Fruit fly (Drosophila melanogaster) whole organism, prepupa: ENCODE measurements around the gene Sec23.

Experiments used
- Blimp-1 ChIP-seq: fragments of 200-800 bp; sonication (Bioruptor generic); optimal IDR thresholded peaks from 3 replicates; lab custom pipeline; 2017; ENCODE audit warnings: missing biosample characterization, missing genetic modification characterization, mild to moderate bottlenecking, moderate library complexity, missing genetic modification reagents
- CG10669 ChIP-seq: fragments of 200-800 bp; sonication (Bioruptor generic); optimal IDR thresholded peaks from 3 replicates; lab custom pipeline; 2018; ENCODE audit warnings: missing biosample characterization, mild to moderate bottlenecking, missing genetic modification characterization, moderate library complexity
- CG11294 ChIP-seq: fragments of 200-800 bp; sonication (Bioruptor generic); IDR thresholded peaks from 2 replicates; pipeline ENCODE4 v1.3.6; 2022; ENCODE audit warnings: missing biosample characterization, missing genetic modification characterization
- CG11762 ChIP-seq: fragments of 200-800 bp; sonication (Bioruptor generic); optimal IDR thresholded peaks from 3 replicates; lab custom pipeline; 2016; ENCODE audit warnings: missing biosample characterization, missing genetic modification characterization; ENCODE audit not compliant: insufficient read depth
- CG11902 ChIP-seq: fragments of 200-800 bp; sonication (Bioruptor generic); optimal IDR thresholded peaks from 3 replicates; lab custom pipeline; 2016; ENCODE audit warnings: missing biosample characterization, missing genetic modification characterization
- CG15336 ChIP-seq: fragments of 200-800 bp; sonication (Bioruptor generic); IDR thresholded peaks from 2 replicates; pipeline ENCODE4 v1.3.6; 2022; ENCODE audit warnings: missing biosample characterization, missing genetic modification characterization
- CG16779 ChIP-seq: fragments of 200-800 bp; sonication (Bioruptor generic); optimal IDR thresholded peaks from 3 replicates; lab custom pipeline; 2017; ENCODE audit warnings: missing biosample characterization, mild to moderate bottlenecking, missing genetic modification characterization
- CG3032 ChIP-seq: fragments of 200-800 bp; optimal IDR thresholded peaks from 2 replicates; lab custom pipeline; 2019; ENCODE audit warnings: missing biosample characterization, mild to moderate bottlenecking, missing genetic modification characterization, moderate library complexity
- CG31627 ChIP-seq: fragments of 200-800 bp; sonication (Bioruptor generic); optimal IDR thresholded peaks from 3 replicates; lab custom pipeline; 2016; ENCODE audit warnings: missing biosample characterization, missing genetic modification characterization
- CG32006 ChIP-seq: fragments of 200-800 bp; sonication (Bioruptor generic); optimal IDR thresholded peaks from 3 replicates; lab custom pipeline; 2017; ENCODE audit warnings: missing biosample characterization, mild to moderate bottlenecking, missing genetic modification characterization
- CG34406 ChIP-seq: fragments of 200-800 bp; sonication (Bioruptor generic); optimal IDR thresholded peaks from 3 replicates; lab custom pipeline; 2016; ENCODE audit warnings: missing biosample characterization, missing genetic modification characterization
- CG3919 ChIP-seq: fragments of 200-800 bp; sonication (Bioruptor generic); optimal IDR thresholded peaks from 3 replicates; lab custom pipeline; 2016; ENCODE audit warnings: missing biosample characterization, missing genetic modification characterization
- CG4318 ChIP-seq: fragments of 200-800 bp; sonication (Bioruptor generic); optimal IDR thresholded peaks from 3 replicates; lab custom pipeline; 2017; ENCODE audit warnings: missing biosample characterization, mild to moderate bottlenecking, missing genetic modification characterization
- CG6163 ChIP-seq: fragments of 200-800 bp; sonication (Bioruptor generic); IDR thresholded peaks from 3 replicates; pipeline ENCODE4 v1.3.6; 2022; ENCODE audit warnings: missing biosample characterization, missing genetic modification characterization
- CG6276 ChIP-seq: fragments of 200-800 bp; sonication (Bioruptor generic); optimal IDR thresholded peaks from 2 replicates; lab custom pipeline; 2017; ENCODE audit warnings: missing biosample characterization, mild to moderate bottlenecking, missing genetic modification characterization
- CG6792 ChIP-seq: fragments of 200-800 bp; sonication (Bioruptor generic); optimal IDR thresholded peaks from 3 replicates; lab custom pipeline; 2016; ENCODE audit warnings: missing biosample characterization, missing genetic modification characterization
- CG6854 ChIP-seq: fragments of 200-800 bp; sonication (Bioruptor generic); optimal IDR thresholded peaks from 2 replicates; lab custom pipeline; 2017; ENCODE audit warnings: missing biosample characterization, mild to moderate bottlenecking, missing genetic modification characterization
- CG7368 ChIP-seq: fragments of 200-800 bp; sonication (Bioruptor generic); optimal IDR thresholded peaks from 3 replicates; lab custom pipeline; 2016; ENCODE audit warnings: missing biosample characterization, missing genetic modification characterization
- CG8119 ChIP-seq: fragments of 200-800 bp; sonication (Bioruptor generic); IDR thresholded peaks from 3 replicates; pipeline ENCODE4 v1.3.6; 2022; ENCODE audit warnings: missing biosample characterization, missing genetic modification characterization
- CG8319 ChIP-seq: fragments of 200-800 bp; sonication (Bioruptor generic); optimal IDR thresholded peaks from 3 replicates; lab custom pipeline; 2016; ENCODE audit warnings: missing biosample characterization, missing genetic modification characterization
- CG8632 ChIP-seq: fragments of 200-800 bp; sonication (Bioruptor generic); optimal IDR thresholded peaks from 3 replicates; lab custom pipeline; 2016; ENCODE audit warnings: missing biosample characterization, missing genetic modification characterization
- Eip75B ChIP-seq: fragments of 200-800 bp; sonication (Bioruptor generic); optimal IDR thresholded peaks from 3 replicates; lab custom pipeline; 2016; ENCODE audit warnings: missing biosample characterization, missing genetic modification characterization
- Eip93F ChIP-seq: fragments of 200-800 bp; sonication (Bioruptor generic); optimal IDR thresholded peaks from 2 replicates; lab custom pipeline; 2016; ENCODE audit warnings: missing biosample characterization, mild to moderate bottlenecking, missing genetic modification characterization
- Ets21C ChIP-seq: fragments of 200-800 bp; sonication (Bioruptor generic); optimal IDR thresholded peaks from 3 replicates; lab custom pipeline; 2016; ENCODE audit warnings: missing biosample characterization, missing genetic modification characterization
- Gug ChIP-seq: fragments of 200-800 bp; sonication (Bioruptor generic); IDR thresholded peaks from 2 replicates; pipeline ENCODE4 v1.3.6; 2022; ENCODE audit warnings: missing biosample characterization, missing genetic modification characterization
- Hr38 ChIP-seq: sonication (Bioruptor generic); optimal IDR thresholded peaks from 2 replicates; lab custom pipeline; 2016; ENCODE audit warnings: missing biosample characterization, missing genetic modification characterization
- Hr39 ChIP-seq: fragments of 200-800 bp; sonication (Bioruptor generic); optimal IDR thresholded peaks from 2 replicates; lab custom pipeline; 2016; ENCODE audit warnings: missing biosample characterization, missing genetic modification characterization
- Hr4 ChIP-seq: fragments of 200-800 bp; sonication (Bioruptor generic); optimal IDR thresholded peaks from 3 replicates; lab custom pipeline; 2016; ENCODE audit warnings: missing biosample characterization, missing genetic modification characterization
- Lpt ChIP-seq: fragments of 200-800 bp; sonication (Bioruptor generic); optimal IDR thresholded peaks from 3 replicates; lab custom pipeline; 2016; ENCODE audit warnings: missing biosample characterization, missing genetic modification characterization
- Met ChIP-seq: fragments of 200-800 bp; sonication (Bioruptor generic); optimal IDR thresholded peaks from 3 replicates; lab custom pipeline; 2016; ENCODE audit warnings: missing biosample characterization, missing genetic modification characterization
- OdsH ChIP-seq: fragments of 200-800 bp; sonication (Bioruptor generic); optimal IDR thresholded peaks from 3 replicates; lab custom pipeline; 2016; ENCODE audit warnings: missing biosample characterization, missing genetic modification characterization
- Smox ChIP-seq: fragments of 200-800 bp; sonication (Bioruptor generic); optimal IDR thresholded peaks from 3 replicates; lab custom pipeline; 2016; ENCODE audit warnings: missing biosample characterization, missing genetic modification characterization
- Sox102F ChIP-seq: fragments of 200-800 bp; sonication (Bioruptor generic); optimal IDR thresholded peaks from 2 replicates; lab custom pipeline; 2016; ENCODE audit warnings: missing biosample characterization, mild to moderate bottlenecking, missing genetic modification characterization
- Sox14 ChIP-seq: fragments of 200-800 bp; sonication (Bioruptor generic); optimal IDR thresholded peaks from 3 replicates; lab custom pipeline; 2016; ENCODE audit warnings: missing biosample characterization, missing genetic modification characterization
- Sox15 ChIP-seq: fragments of 200-800 bp; sonication (Bioruptor generic); optimal IDR thresholded peaks from 3 replicates; lab custom pipeline; 2016; ENCODE audit warnings: missing biosample characterization, missing genetic modification characterization
- achi ChIP-seq: fragments of 200-800 bp; sonication (Bioruptor generic); optimal IDR thresholded peaks from 3 replicates; lab custom pipeline; 2016; ENCODE audit warnings: missing biosample characterization, missing genetic modification characterization
- acj6 ChIP-seq: fragments of 200-800 bp; sonication (Bioruptor generic); optimal IDR thresholded peaks from 3 replicates; lab custom pipeline; 2016; ENCODE audit warnings: missing biosample characterization, missing genetic modification characterization
- cyc ChIP-seq: fragments of 200-800 bp; sonication (Bioruptor generic); optimal IDR thresholded peaks from 3 replicates; lab custom pipeline; 2016; ENCODE audit warnings: missing biosample characterization, missing genetic modification characterization
- dac ChIP-seq: fragments of 200-800 bp; sonication (Bioruptor generic); optimal IDR thresholded peaks from 2 replicates; lab custom pipeline; 2017; ENCODE audit warnings: missing biosample characterization, mild to moderate bottlenecking, missing genetic modification characterization
- dsx ChIP-seq: fragments of 200-800 bp; optimal IDR thresholded peaks from 3 replicates; lab custom pipeline; 2019; ENCODE audit warnings: missing biosample characterization, mild to moderate bottlenecking, missing genetic modification characterization, moderate library complexity; ENCODE audit not compliant: poor library complexity, severe bottlenecking
- eg ChIP-seq: fragments of 200-800 bp; sonication (Bioruptor generic); IDR thresholded peaks from 3 replicates; pipeline ENCODE4 v1.3.6; 2022; ENCODE audit warnings: missing biosample characterization, missing genetic modification characterization
- esn ChIP-seq: fragments of 200-800 bp; sonication (Bioruptor generic); optimal IDR thresholded peaks from 2 replicates; lab custom pipeline; 2016; ENCODE audit warnings: missing biosample characterization, mild to moderate bottlenecking, missing genetic modification characterization, moderate library complexity
- fd85E ChIP-seq: fragments of 200-800 bp; sonication (Bioruptor generic); optimal IDR thresholded peaks from 3 replicates; lab custom pipeline; 2016; ENCODE audit warnings: missing biosample characterization, missing genetic modification characterization
- fkh ChIP-seq: fragments of 200-800 bp; sonication (Bioruptor generic); optimal IDR thresholded peaks from 3 replicates; lab custom pipeline; 2017; ENCODE audit warnings: missing biosample characterization, mild to moderate bottlenecking, missing genetic modification characterization, moderate library complexity
- lz ChIP-seq: fragments of 200-800 bp; sonication (Bioruptor generic); optimal IDR thresholded peaks from 3 replicates; lab custom pipeline; 2016; ENCODE audit warnings: missing biosample characterization, missing genetic modification characterization
- net ChIP-seq: fragments of 200-800 bp; sonication (Bioruptor generic); optimal IDR thresholded peaks from 3 replicates; lab custom pipeline; 2016; ENCODE audit warnings: missing biosample characterization, missing genetic modification characterization
- pdm3 ChIP-seq: fragments of 200-800 bp; sonication (Bioruptor generic); optimal IDR thresholded peaks from 3 replicates; lab custom pipeline; 2016; ENCODE audit warnings: missing biosample characterization, missing genetic modification characterization
- salr ChIP-seq, 2 experiments: fragments of 200-800 bp; sonication (Bioruptor generic); optimal IDR thresholded peaks; 3 replicates each; lab custom pipeline; 2016 to 2018; ENCODE audit warnings: missing biosample characterization in 2 of 2, missing genetic modification characterization in 2 of 2, mild to moderate bottlenecking in 1 of 2
- spab ChIP-seq: fragments of 200-800 bp; sonication (Bioruptor generic); optimal IDR thresholded peaks from 2 replicates; lab custom pipeline; 2017; ENCODE audit warnings: missing biosample characterization, mild to moderate bottlenecking, missing genetic modification characterization, missing genetic modification reagents
- ss ChIP-seq, 2 experiments: fragments of 200-800 bp; sonication (Bioruptor generic); optimal IDR thresholded peaks; 2 replicates in 1 of 2; 3 replicates in 1 of 2; lab custom pipeline; 2017 to 2018; ENCODE audit warnings: mild to moderate bottlenecking in 2 of 2, missing biosample characterization in 2 of 2, missing genetic modification characterization in 2 of 2, moderate library complexity in 1 of 2
- svp ChIP-seq: fragments of 200-800 bp; sonication (Bioruptor generic); peaks from one replicate; lab custom pipeline; 2016; ENCODE audit warnings: missing biosample characterization, missing genetic modification characterization
- topi ChIP-seq: fragments of 200-800 bp; sonication (Bioruptor generic); optimal IDR thresholded peaks from 3 replicates; lab custom pipeline; 2016; ENCODE audit warnings: missing biosample characterization, missing genetic modification characterization

Gene Sec23

dm6 chr3R:5672658-5673217 is 23.9 kb downstream of the Sec23 start:
- TF ChIP-seq OdsH = no peak
- no peak for TF ChIP-seq Blimp-1 (GFP tag; lab: Kevin White, UChicago)
- no peak for TF ChIP-seq Hr38 (GFP tag; lab: Kevin White, UChicago)
- no peak for TF ChIP-seq Met
- peak; percentile 60; the same call in 1 of the 3 replicates for TF ChIP-seq CG6163
- no peak for TF ChIP-seq CG10669
- TF ChIP-seq CG8632 = peak; percentile 20
- TF ChIP-seq CG6854 (GFP tag; lab: Kevin White, UChicago) = no peak
- TF ChIP-seq CG3032 (tag; lab: Kevin White, UChicago) = no peak
- TF ChIP-seq CG6792 (GFP tag; lab: Kevin White, UChicago) = no peak
- TF ChIP-seq net = peak; percentile 47
- TF ChIP-seq fd85E (GFP tag; lab: Kevin White, UChicago) = peak; percentile 35
- no peak for TF ChIP-seq CG32006 (GFP tag; lab: Kevin White, UChicago)
- peak; percentile 19 for TF ChIP-seq Eip75B
- TF ChIP-seq pdm3 = no peak
- peak; percentile 70 for TF ChIP-seq CG16779 (tag; lab: Kevin White, UChicago)
- TF ChIP-seq CG11902 (GFP tag; lab: Kevin White, UChicago) = no peak
- no peak for TF ChIP-seq achi
- no peak for TF ChIP-seq salr (GFP tag; optimal IDR thresholded peaks at IDR 0.05; lab: Kevin White, UChicago)
- peak; percentile 52 for TF ChIP-seq Sox14 (GFP tag; lab: Kevin White, UChicago)
- no peak for TF ChIP-seq ss (GFP tag; optimal IDR thresholded peaks at IDR 0.05; lab: Kevin White, UChicago)
- TF ChIP-seq svp = no peak
- TF ChIP-seq CG7368 (GFP tag; lab: Kevin White, UChicago) = no peak
- TF ChIP-seq CG11762 (GFP tag; lab: Kevin White, UChicago) = no peak
- no peak for TF ChIP-seq Lpt (GFP tag; lab: Kevin White, UChicago)
- TF ChIP-seq esn (GFP tag; lab: Kevin White, UChicago) = no peak
- no peak for TF ChIP-seq cyc
- TF ChIP-seq CG6276 (GFP tag; lab: Kevin White, UChicago) = peak; percentile 44
- peak; percentile 42; the same call in 1 of the 2 replicates for TF ChIP-seq CG15336 (GFP tag; lab: Robert Waterston, UW)
- TF ChIP-seq CG31627 = no peak
- TF ChIP-seq Hr4 = no peak
- no peak for TF ChIP-seq CG11294 (GFP tag; lab: Robert Waterston, UW)
- TF ChIP-seq Hr39 (GFP tag; lab: Kevin White, UChicago) = no peak
- no peak for TF ChIP-seq Smox (GFP tag; lab: Kevin White, UChicago)
- TF ChIP-seq acj6 (GFP tag; lab: Kevin White, UChicago) = no peak
- TF ChIP-seq dsx (GFP tag; lab: Kevin White, UChicago) = no peak
- 0 out of 3 replicates have a peak, but pooled peaks have one; percentile 17 for TF ChIP-seq CG8119 (GFP tag; lab: Robert Waterston, UW)
- no peak for TF ChIP-seq Gug
- TF ChIP-seq Ets21C (GFP tag; lab: Kevin White, UChicago) = no peak
- no peak for TF ChIP-seq CG3919
- peak; percentile 13 for TF ChIP-seq Eip93F (GFP tag; lab: Kevin White, UChicago)
- TF ChIP-seq CG34406 (GFP tag; lab: Kevin White, UChicago) = no peak
- no peak for TF ChIP-seq Sox15 (GFP tag; lab: Kevin White, UChicago)
- peak; percentile 100 for TF ChIP-seq fkh (GFP tag; lab: Kevin White, UChicago)
- no peak for TF ChIP-seq spab
- no peak for TF ChIP-seq dac (GFP tag; lab: Kevin White, UChicago)
- TF ChIP-seq eg (GFP tag; lab: Robert Waterston, UW) = peak; percentile 43; the same call in 1 of the 3 replicates
- no peak for TF ChIP-seq lz (GFP tag; lab: Kevin White, UChicago)
- TF ChIP-seq Sox102F (GFP tag; lab: Kevin White, UChicago) = no peak
- TF ChIP-seq topi (GFP tag; lab: Kevin White, UChicago) = peak; percentile 8
- no peak for TF ChIP-seq CG8319 (GFP tag; lab: Kevin White, UChicago)
- TF ChIP-seq CG4318 (GFP tag; lab: Kevin White, UChicago) = no peak
